Fruit fly (Drosophila melanogaster) whole organism, embryonic: ENCODE measurements around the gene pdm2.
A peak's percentile ranks its signal among the peaks of the same experiment; 100 is the strongest.

Experiments used
- Atf-2 ChIP-seq: fragments of 200-800 bp; sonication (Bioruptor generic); optimal IDR thresholded peaks from 2 replicates; lab custom pipeline; 2016; ENCODE audit warnings: missing biosample characterization, missing genetic modification characterization
- Atf6 ChIP-seq: fragments of 200-800 bp; sonication (Bioruptor generic); IDR thresholded peaks from 2 replicates; pipeline ENCODE4 v1.3.6; 2022; ENCODE audit warnings: missing biosample characterization, missing genetic modification characterization
- BEAF-32 ChIP-seq: fragments of 200-800 bp; sonication (Bioruptor generic); optimal IDR thresholded peaks from 3 replicates; lab custom pipeline; 2017; ENCODE audit warnings: missing biosample characterization, missing genetic modification characterization, mild to moderate bottlenecking, moderate library complexity, missing genetic modification reagents
- Bgb ChIP-seq: fragments of 200-800 bp; sonication (Bioruptor generic); IDR thresholded peaks from 2 replicates; pipeline ENCODE4 v1.3.6; 2022; ENCODE audit warnings: missing biosample characterization, missing genetic modification characterization; ENCODE audit not compliant: partially characterized antibody
- C15 ChIP-seq: fragments of 200-800 bp; sonication (Bioruptor generic); IDR thresholded peaks from 3 replicates; pipeline ENCODE4 v1.3.6; 2022; ENCODE audit warnings: missing biosample characterization, missing genetic modification characterization
- CG1024 ChIP-seq: fragments of 200-800 bp; sonication (Bioruptor generic); IDR thresholded peaks from 2 replicates; pipeline ENCODE4 v1.3.6; 2022; ENCODE audit warnings: missing biosample characterization, missing genetic modification characterization
- CG10267 ChIP-seq: fragments of 200-800 bp; sonication (Bioruptor generic); optimal IDR thresholded peaks from 2 replicates; lab custom pipeline; 2018; ENCODE audit warnings: missing biosample characterization, mild to moderate bottlenecking, missing genetic modification characterization, moderate library complexity
- CG12659 ChIP-seq: fragments of 200-800 bp; sonication (Bioruptor generic); optimal IDR thresholded peaks from 3 replicates; lab custom pipeline; 2017; ENCODE audit warnings: mild to moderate bottlenecking, missing biosample characterization, missing genetic modification reagents, missing genetic modification characterization
- CG13296 ChIP-seq: fragments of 200-800 bp; sonication (Bioruptor generic); optimal IDR thresholded peaks from 3 replicates; lab custom pipeline; 2018; ENCODE audit warnings: missing biosample characterization, mild to moderate bottlenecking, missing genetic modification characterization
- CG15073 ChIP-seq: fragments of 200-800 bp; sonication (Bioruptor generic); optimal IDR thresholded peaks from 2 replicates; lab custom pipeline; 2016; ENCODE audit warnings: missing biosample characterization, missing genetic modification characterization
- CG1647 ChIP-seq: fragments of 200-800 bp; sonication (Bioruptor generic); optimal IDR thresholded peaks from 3 replicates; lab custom pipeline; 2016; ENCODE audit warnings: missing biosample characterization, missing genetic modification characterization
- CG16813 ChIP-seq: fragments of 200-800 bp; sonication (Bioruptor generic); IDR thresholded peaks from 3 replicates; pipeline ENCODE4 v1.3.6; 2022; ENCODE audit warnings: missing biosample characterization, missing genetic modification characterization; ENCODE audit not compliant: partially characterized antibody
- CG30020 ChIP-seq: fragments of 200-800 bp; optimal IDR thresholded peaks from 2 replicates; lab custom pipeline; 2019; ENCODE audit warnings: missing biosample characterization, mild to moderate bottlenecking, missing genetic modification characterization, moderate library complexity
- CG3281 ChIP-seq: fragments of 200-800 bp; sonication (Bioruptor generic); optimal IDR thresholded peaks from 3 replicates; lab custom pipeline; 2017; ENCODE audit warnings: missing biosample characterization, mild to moderate bottlenecking, missing genetic modification characterization
- CG3726 ChIP-seq: fragments of 200-800 bp; sonication (Bioruptor generic); IDR thresholded peaks from 3 replicates; pipeline ENCODE4, ENCODE4 v1.3.6; 2022; ENCODE audit warnings: missing biosample characterization, missing genetic modification characterization
- CG4328 ChIP-seq: fragments of 200-800 bp; sonication (Bioruptor generic); optimal IDR thresholded peaks from 3 replicates; lab custom pipeline; 2017; ENCODE audit warnings: missing biosample characterization, missing genetic modification reagents, missing genetic modification characterization
- CG4404 ChIP-seq: fragments of 200-800 bp; sonication (Bioruptor generic); IDR thresholded peaks from 2 replicates; pipeline ENCODE4 v1.3.6; 2022; ENCODE audit warnings: missing biosample characterization, missing genetic modification characterization
- CG9797 ChIP-seq: fragments of 200-800 bp; sonication (Bioruptor generic); optimal IDR thresholded peaks from 3 replicates; lab custom pipeline; 2018; ENCODE audit warnings: missing biosample characterization, mild to moderate bottlenecking, missing genetic modification characterization
- Camta ChIP-seq: fragments of 200-800 bp; sonication (Bioruptor generic); optimal IDR thresholded peaks from 2 replicates; lab custom pipeline; 2016; ENCODE audit warnings: missing biosample characterization, missing genetic modification characterization
- Doc3 ChIP-seq: fragments of 200-800 bp; sonication (Bioruptor generic); IDR thresholded peaks from 3 replicates; pipeline ENCODE4 v1.3.6; 2022; ENCODE audit warnings: missing biosample characterization, missing genetic modification characterization; ENCODE audit not compliant: partially characterized antibody
- Drgx ChIP-seq: fragments of 200-800 bp; sonication (Bioruptor generic); IDR thresholded peaks from 2 replicates; pipeline ENCODE4 v1.3.6; 2022; ENCODE audit warnings: missing biosample characterization, missing genetic modification characterization
- E2f2 ChIP-seq: fragments of 200-800 bp; sonication (Bioruptor generic); IDR thresholded peaks from 2 replicates; pipeline ENCODE4 v1.3.6; 2022; ENCODE audit warnings: missing biosample characterization, missing genetic modification characterization
- Ets97D ChIP-seq: fragments of 200-800 bp; sonication (Bioruptor generic); optimal IDR thresholded peaks from 3 replicates; lab custom pipeline; 2016; ENCODE audit warnings: missing biosample characterization, missing genetic modification characterization
- Hand ChIP-seq: fragments of 200-800 bp; sonication (Bioruptor generic); optimal IDR thresholded peaks from 2 replicates; lab custom pipeline; 2017; ENCODE audit warnings: mild to moderate bottlenecking, missing biosample characterization, missing genetic modification reagents, missing genetic modification characterization
- HmgD ChIP-seq: fragments of 200-800 bp; sonication (Bioruptor generic); optimal IDR thresholded peaks from 3 replicates; lab custom pipeline; 2016; ENCODE audit warnings: missing biosample characterization, missing genetic modification characterization
- Lhr ChIP-seq: fragments of 200-800 bp; sonication (Bioruptor generic); optimal IDR thresholded peaks from 3 replicates; lab custom pipeline; 2017; ENCODE audit warnings: mild to moderate bottlenecking, missing biosample characterization, missing genetic modification reagents, missing genetic modification characterization
- Med ChIP-seq: fragments of 200-800 bp; sonication (Bioruptor generic); peaks from one replicate; lab custom pipeline; 2016; ENCODE audit warnings: missing biosample characterization, missing genetic modification characterization, mild to moderate bottlenecking, inconsistent platforms, moderate library complexity
- Myb ChIP-seq: fragments of 200-800 bp; sonication (Bioruptor generic); optimal IDR thresholded peaks from 2 replicates; lab custom pipeline; 2016; ENCODE audit warnings: missing biosample characterization, missing genetic modification characterization
- Nf-YA ChIP-seq: fragments of 200-800 bp; sonication (Bioruptor generic); IDR thresholded peaks from 2 replicates; pipeline ENCODE4 v1.3.6; 2022; ENCODE audit warnings: missing biosample characterization, missing genetic modification characterization
- Usf ChIP-seq: fragments of 200-800 bp; sonication (Bioruptor generic); optimal IDR thresholded peaks from 2 replicates; lab custom pipeline; 2017; ENCODE audit warnings: missing genotype, missing biosample characterization, missing genetic modification characterization
- Xrp1 ChIP-seq: fragments of 200-800 bp; sonication (Bioruptor generic); IDR thresholded peaks from 2 replicates; pipeline ENCODE4 v1.3.6; 2022; ENCODE audit warnings: missing biosample characterization, missing genetic modification characterization
- amos ChIP-seq: fragments of 200-800 bp; sonication (Bioruptor generic); IDR thresholded peaks from 2 replicates; pipeline ENCODE4 v1.3.6; 2022; ENCODE audit warnings: missing biosample characterization, missing genetic modification characterization; ENCODE audit not compliant: partially characterized antibody
- ap ChIP-seq: fragments of 200-800 bp; sonication (Bioruptor generic); IDR thresholded peaks from 2 replicates; pipeline ENCODE4 v1.3.6; 2022; ENCODE audit warnings: missing biosample characterization, missing genetic modification characterization
- bsh ChIP-seq, 2 experiments: fragments of 200-800 bp; sonication (Bioruptor generic); optimal IDR thresholded peaks; 2 replicates each; lab custom pipeline; 2017 to 2018; ENCODE audit warnings: mild to moderate bottlenecking in 2 of 2, missing biosample characterization in 2 of 2, missing genetic modification characterization in 2 of 2, moderate library complexity in 1 of 2
- chm ChIP-seq: fragments of 200-800 bp; sonication (Bioruptor generic); IDR thresholded peaks from 2 replicates; pipeline ENCODE4 v1.3.6; 2022; ENCODE audit warnings: missing biosample characterization, missing genetic modification characterization
- crc ChIP-seq: fragments of 200-800 bp; sonication (Bioruptor generic); optimal IDR thresholded peaks from 2 replicates; lab custom pipeline; 2016; ENCODE audit warnings: missing biosample characterization, missing genetic modification characterization
- dmrt99B ChIP-seq: fragments of 200-800 bp; sonication (Bioruptor generic); optimal IDR thresholded peaks from 2 replicates; lab custom pipeline; 2018; ENCODE audit warnings: missing biosample characterization, mild to moderate bottlenecking, missing genetic modification characterization, moderate library complexity
- gfzf ChIP-seq: fragments of 200-800 bp; sonication (Bioruptor generic); optimal IDR thresholded peaks from 2 replicates; lab custom pipeline; 2016; ENCODE audit warnings: missing biosample characterization, mild to moderate bottlenecking, missing genetic modification characterization, moderate library complexity
- gsb-n ChIP-seq: fragments of 200-800 bp; sonication (Bioruptor generic); optimal IDR thresholded peaks from 3 replicates; lab custom pipeline; 2018; ENCODE audit warnings: missing biosample characterization, mild to moderate bottlenecking, missing genetic modification characterization
- lbe ChIP-seq: fragments of 200-800 bp; sonication (Bioruptor generic); optimal IDR thresholded peaks from 2 replicates; lab custom pipeline; 2016; ENCODE audit warnings: missing biosample characterization, mild to moderate bottlenecking, missing genetic modification characterization
- ranshi ChIP-seq: fragments of 200-800 bp; sonication (Bioruptor generic); IDR thresholded peaks from 2 replicates; pipeline ENCODE4 v1.3.6; 2022; ENCODE audit warnings: missing biosample characterization, missing genetic modification characterization
- row ChIP-seq: fragments of 200-800 bp; sonication (Bioruptor generic); IDR thresholded peaks from 3 replicates; pipeline ENCODE4 v1.3.6; 2022; ENCODE audit warnings: missing biosample characterization, missing genetic modification characterization
- salm ChIP-seq: fragments of 200-800 bp; sonication (Bioruptor generic); optimal IDR thresholded peaks from 2 replicates; lab custom pipeline; 2018; ENCODE audit warnings: missing biosample characterization, mild to moderate bottlenecking, missing genetic modification characterization
- sens ChIP-seq: fragments of 200-800 bp; sonication (Bioruptor generic); peaks from one replicate; lab custom pipeline; 2016; ENCODE audit warnings: missing biosample characterization, missing genetic modification characterization
- seq ChIP-seq: fragments of 200-800 bp; sonication (Bioruptor generic); IDR thresholded peaks from 2 replicates; pipeline ENCODE4 v1.3.6; 2022; ENCODE audit warnings: missing biosample characterization, missing genetic modification characterization
- tgo ChIP-seq: fragments of 200-800 bp; sonication (Bioruptor generic); IDR thresholded peaks from 3 replicates; pipeline ENCODE4 v1.3.6; 2022; ENCODE audit warnings: missing biosample characterization, missing genetic modification characterization
- toy ChIP-seq: fragments of 200-800 bp; sonication (Bioruptor generic); IDR thresholded peaks from 2 replicates; pipeline ENCODE4 v1.3.6; 2022; ENCODE audit warnings: missing biosample characterization, missing genetic modification characterization
- tx ChIP-seq: fragments of 200-800 bp; sonication (Bioruptor generic); optimal IDR thresholded peaks from 2 replicates; lab custom pipeline; 2016; ENCODE audit warnings: missing biosample characterization, missing genetic modification characterization
- unc-4 ChIP-seq: fragments of 200-800 bp; sonication (Bioruptor generic); IDR thresholded peaks from 2 replicates; pipeline ENCODE4 v1.3.6; 2022; ENCODE audit warnings: missing biosample characterization, missing genetic modification characterization; ENCODE audit not compliant: partially characterized antibody
- vnd ChIP-seq: fragments of 200-800 bp; sonication (Bioruptor generic); IDR thresholded peaks from 3 replicates; pipeline ENCODE4 v1.3.6; 2022; ENCODE audit warnings: missing biosample characterization, missing genetic modification characterization; ENCODE audit not compliant: partially characterized antibody
- vvl ChIP-seq: fragments of 200-800 bp; sonication (Bioruptor generic); IDR thresholded peaks from 2 replicates; pipeline ENCODE4 v1.3.6; 2022; ENCODE audit warnings: missing biosample characterization, missing genetic modification characterization

pdm2 gene

DNA sequence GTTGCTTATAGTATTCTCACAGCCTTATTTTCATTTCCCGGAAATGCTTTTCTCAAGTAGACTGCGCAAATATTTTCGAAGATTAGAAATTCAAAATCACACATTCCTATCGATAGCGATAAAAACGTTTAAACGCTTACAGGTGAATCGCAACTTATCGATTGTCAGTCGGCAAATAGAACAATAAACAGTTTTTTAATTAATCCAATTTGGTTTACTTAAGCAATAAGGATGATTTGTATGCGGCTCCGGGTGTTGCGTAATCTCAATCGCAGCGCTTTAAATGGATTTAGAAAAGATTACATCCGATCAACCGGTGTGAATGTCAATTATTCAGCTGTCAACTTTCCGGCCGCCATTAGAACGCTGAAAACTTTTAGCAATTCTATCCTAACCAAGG lies 50.6 kb downstream of the pdm2 start, which contains the start of the genes CG6180 and CG15484 (continued):
- TF ChIP-seq chm (GFP tag; lab: Robert Waterston, UW) (no peak), amos (GFP tag; lab: Robert Waterston, UW) (peak; percentile 22; the same call in 1 of the 2 replicates), Myb (GFP tag; lab: Kevin White, UChicago) (peak; percentile 74), Doc3 (GFP tag; lab: Robert Waterston, UW) (0 out of 3 replicates have a peak, but pooled peaks have one; percentile 37), salm (tag; lab: Kevin White, UChicago) (no peak), gfzf (peak; percentile 13), tgo (GFP tag; lab: Robert Waterston, UW) (no peak), CG13296 (GFP tag; lab: Kevin White, UChicago) (peak; percentile 6), Med (GFP tag; lab: Kevin White, UChicago) (peak; percentile 83), CG4404 (no peak), vnd (GFP tag; lab: Robert Waterston, UW) (0 out of 3 replicates have a peak, but pooled peaks have one; percentile 30), C15 (GFP tag; lab: Robert Waterston, UW) (no peak), crc (GFP tag; lab: Kevin White, UChicago) (no peak), BEAF-32 (GFP tag; lab: Kevin White, UChicago) (peak; percentile 55), CG4328 (GFP tag; lab: Kevin White, UChicago) (no peak), Bgb (GFP tag; lab: Robert Waterston, UW) (0 out of 2 replicates have a peak, but pooled peaks have one; percentile 23), Hand (GFP tag; lab: Kevin White, UChicago) (no peak), CG3281 (peak; percentile 2), Usf (GFP tag; lab: Kevin White, UChicago) (no peak), CG3726 (GFP tag; lab: Robert Waterston, UW) (no peak), Nf-YA (GFP tag; lab: Robert Waterston, UW) (no peak), CG12659 (GFP tag; lab: Kevin White, UChicago) (peak; percentile 40), ap (GFP tag; lab: Robert Waterston, UW) (no peak), toy (GFP tag; lab: Robert Waterston, UW) (no peak), ranshi (GFP tag; lab: Robert Waterston, UW) (no peak), sens (GFP tag; lab: Kevin White, UChicago) (peak; percentile 70), CG9797 (no peak), CG30020 (tag; lab: Kevin White, UChicago) (no peak), seq (GFP tag; lab: Robert Waterston, UW) (no peak), dmrt99B (no peak), Camta (no peak), Atf6 (GFP tag; lab: Robert Waterston, UW) (no peak), HmgD (GFP tag; lab: Kevin White, UChicago) (no peak), CG10267 (tag; lab: Kevin White, UChicago) (peak; percentile 16), tx (no peak), Drgx (GFP tag; lab: Robert Waterston, UW) (no peak), lbe (GFP tag; lab: Kevin White, UChicago) (no peak), Xrp1 (GFP tag; lab: Robert Waterston, UW) (no peak), row (no peak), bsh (GFP tag; optimal IDR thresholded peaks at IDR 0.05; lab: Kevin White, UChicago) (no peak), E2f2 (GFP tag; lab: Robert Waterston, UW) (peak; percentile 81), Lhr (GFP tag; lab: Kevin White, UChicago) (no peak), gsb-n (tag; lab: Kevin White, UChicago) (no peak), Ets97D (GFP tag; lab: Kevin White, UChicago) (peak; percentile 91), unc-4 (GFP tag; lab: Robert Waterston, UW) (peak; percentile 52; the same call in 1 of the 2 replicates), CG1647 (GFP tag; lab: Kevin White, UChicago) (no peak), Atf-2 (GFP tag; lab: Kevin White, UChicago) (no peak), CG15073 (GFP tag; lab: Kevin White, UChicago) (no peak), CG1024 (GFP tag; lab: Robert Waterston, UW) (no peak), vvl (no peak), CG16813 (GFP tag; lab: Robert Waterston, UW) (peak; percentile 51; the same call in 1 of the 3 replicates)
